Fruit fly (Drosophila melanogaster): Measurements from ENCODE around the gene Smyd4-2.

Gene Smyd4-2

DNA sequence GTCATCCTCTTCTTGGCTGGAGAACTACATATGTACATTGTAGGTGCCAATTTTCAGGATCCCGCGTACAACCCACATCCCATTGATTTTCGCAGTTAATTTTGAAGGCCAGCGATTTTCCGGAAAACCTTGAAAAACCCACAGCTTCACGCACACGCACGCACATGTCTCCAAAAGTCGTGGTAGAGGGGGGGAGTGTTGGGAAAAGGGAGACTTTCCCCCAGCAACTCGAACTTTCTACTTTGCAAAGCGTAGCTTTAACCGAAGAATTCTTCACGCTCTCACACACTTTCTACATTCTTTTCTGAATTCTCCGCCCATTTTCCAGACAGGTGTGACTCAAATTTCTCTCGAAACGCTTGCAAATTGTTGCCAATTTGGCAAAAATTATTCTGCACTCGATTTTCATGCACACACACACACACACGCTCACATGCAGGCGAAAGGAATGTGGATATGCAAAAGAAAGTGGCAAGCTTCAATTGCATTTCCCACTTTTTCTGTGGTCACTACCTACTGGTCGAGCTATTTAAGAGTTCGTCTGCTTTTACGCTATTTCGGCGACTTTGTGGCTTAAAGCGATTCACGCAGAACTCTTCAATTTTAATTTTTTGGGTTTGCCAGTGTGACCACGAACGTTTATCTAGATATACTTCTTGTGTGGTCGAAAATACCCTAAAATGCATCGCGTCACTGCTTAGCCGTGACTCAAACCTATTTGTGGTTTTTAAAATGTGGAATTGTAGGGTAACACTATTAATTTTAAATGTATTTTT is 12.6 kb upstream of the Smyd4-2 start, which contains the start of gene SCaMC (continued):
- TF ChIP-seq CG13624 (GFP tag; optimal IDR thresholded peaks at IDR 0.05) (peak; percentile 14), schlank (tag; optimal IDR thresholded peaks at IDR 0.05) (no peak), CG10274 (GFP tag; optimal IDR thresholded peaks at IDR 0.05) (no peak), psq (GFP tag; optimal IDR thresholded peaks at IDR 0.05) (no peak), shn (GFP tag; optimal IDR thresholded peaks at IDR 0.05) (no peak), ken (GFP tag; IDR thresholded peaks at IDR 0.05) (no peak), CG8359 (GFP tag; optimal IDR thresholded peaks at IDR 0.05; ENCODE audit: borderline replicate concordance) (no peak), CG4360 (GFP tag; IDR thresholded peaks at IDR 0.05) (no peak), Eip74EF (GFP tag; optimal IDR thresholded peaks at IDR 0.05) (no peak), tio (GFP tag; optimal IDR thresholded peaks at IDR 0.05) (no peak), mam (GFP tag; optimal IDR thresholded peaks at IDR 0.05) (no peak), Lhr (GFP tag; optimal IDR thresholded peaks at IDR 0.05) (peak; percentile 91), Vsx1 (GFP tag; optimal IDR thresholded peaks at IDR 0.05) (no peak), maf-S (GFP tag; optimal IDR thresholded peaks at IDR 0.05) (peak; percentile 11), Jarid2 (GFP tag; optimal IDR thresholded peaks at IDR 0.05) (peak; percentile 31), CG33213 (GFP tag; optimal IDR thresholded peaks at IDR 0.05) (peak; percentile 71), HLH3B (GFP tag; IDR thresholded peaks at IDR 0.05) (no peak), Xbp1 (GFP tag; optimal IDR thresholded peaks at IDR 0.05) (no peak), sd (tag; optimal IDR thresholded peaks at IDR 0.05) (peak; percentile 87), CG18619 (GFP tag; optimal IDR thresholded peaks at IDR 0.05) (no peak), ara (GFP tag; IDR thresholded peaks at IDR 0.05) (no peak), CG2889 (GFP tag; IDR thresholded peaks at IDR 0.05) (no peak), C15 (GFP tag; IDR thresholded peaks at IDR 0.05) (no peak), tin (GFP tag; optimal IDR thresholded peaks at IDR 0.05) (no peak), CG7963 (GFP tag; IDR thresholded peaks at IDR 0.05; ENCODE audit: partially characterized antibody) (no peak), CG15601 (tag; optimal IDR thresholded peaks at IDR 0.05) (peak; percentile 61), CG6854 (GFP tag; optimal IDR thresholded peaks at IDR 0.05) (no peak), wdn (GFP tag; IDR thresholded peaks at IDR 0.05) (no peak), inv (GFP tag; IDR thresholded peaks at IDR 0.05; ENCODE audit: partially characterized antibody) (peak; percentile 26; the same call in 1 of the 2 replicates), Med (GFP tag) (peak; percentile 88), Trl (optimal IDR thresholded peaks at IDR 0.05) (no peak), Trl (GFP tag; optimal IDR thresholded peaks at IDR 0.05) (no peak), chinmo (GFP tag; IDR thresholded peaks at IDR 0.05; ENCODE audit: partially characterized antibody) (no peak), CG13123 (GFP tag; optimal IDR thresholded peaks at IDR 0.05) (peak; percentile 15), CG34224 (GFP tag; IDR thresholded peaks at IDR 0.05; ENCODE audit: partially characterized antibody) (no peak), CG2120 (GFP tag; optimal IDR thresholded peaks at IDR 0.05) (peak; percentile 35), Ets97D (GFP tag; optimal IDR thresholded peaks at IDR 0.05) (peak; percentile 59), MBD-R2 (GFP tag; IDR thresholded peaks at IDR 0.05) (peak; percentile 72), CG11723 (GFP tag; optimal IDR thresholded peaks at IDR 0.05) (no peak), hkb (optimal IDR thresholded peaks at IDR 0.05) (peak; percentile 8), hkb (GFP tag; IDR thresholded peaks at IDR 0.05) (no peak), CG10565 (GFP tag; optimal IDR thresholded peaks at IDR 0.05) (no peak), Max (GFP tag; optimal IDR thresholded peaks at IDR 0.05) (peak; percentile 40), Ptx1 (GFP tag; IDR thresholded peaks at IDR 0.05) (no peak), CG43689 (GFP tag; IDR thresholded peaks at IDR 0.05) (no peak), Gug (GFP tag; IDR thresholded peaks at IDR 0.05) (no peak), CG7928 (GFP tag; optimal IDR thresholded peaks at IDR 0.05) (no peak), fru (optimal IDR thresholded peaks at IDR 0.05) (no peak), nerfin-1 (tag; optimal IDR thresholded peaks at IDR 0.05) (peak; percentile 45), CG7372 (GFP tag; IDR thresholded peaks at IDR 0.05) (no peak), Sox102F (GFP tag; optimal IDR thresholded peaks at IDR 0.05) (no peak)
